Worm (Caenorhabditis elegans): ENCODE data around the gene ruvb-1.

The ruvb-1 gene

DNA sequence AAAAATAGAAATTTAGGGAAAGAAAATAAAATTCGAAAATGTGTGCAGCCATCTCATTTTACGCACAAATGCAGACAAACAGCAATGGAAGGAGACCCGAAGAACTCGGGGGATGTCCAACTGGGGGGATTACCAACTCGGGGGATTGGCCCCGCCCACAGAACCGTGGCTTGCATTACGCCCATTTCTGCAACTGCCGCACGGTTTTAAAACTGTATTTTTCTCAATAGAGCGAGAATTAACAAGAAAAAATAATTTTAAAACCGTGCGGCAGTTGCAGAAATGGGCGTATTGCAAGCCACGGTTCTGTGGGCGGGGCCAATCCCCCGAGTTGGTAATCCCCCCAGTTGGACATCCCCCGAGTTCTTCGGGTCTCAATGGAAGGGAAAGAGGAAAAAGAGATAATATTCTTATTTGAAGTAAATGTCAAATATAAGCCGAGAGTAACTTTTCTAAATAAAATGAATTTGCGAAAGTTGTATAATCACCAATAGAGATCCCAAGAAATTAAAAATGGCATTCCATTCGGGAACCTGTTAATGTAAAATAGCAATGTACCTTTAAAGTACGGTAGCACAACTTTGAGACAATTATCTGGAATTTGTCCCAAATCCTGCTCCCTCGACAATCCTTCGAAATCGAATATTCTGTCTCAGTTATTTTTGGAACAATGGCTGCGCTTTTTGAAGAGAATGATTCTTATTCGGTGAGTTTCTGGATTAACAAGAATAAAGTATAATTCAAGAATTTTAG lies at the start of gene ruvb-1, which contains the start of gene tofu-1 (continued):
- TF ChIP-seq lin-29 (GFP tag; IDR thresholded peaks at IDR 0.05), result 0 out of 2 replicates have a peak, but pooled peaks have one; percentile 38
- TF ChIP-seq spr-1 (tag; optimal IDR thresholded peaks at IDR 0.05), result peak; percentile 56
- TF ChIP-seq mdl-1 (tag; optimal IDR thresholded peaks at IDR 0.05), result peak; percentile 0 to 4
- peak; percentile 64; the same call in 1 of the 2 replicates for TF ChIP-seq mdt-29 (GFP tag; IDR thresholded peaks at IDR 0.05)
- peak; percentile 58 for TF ChIP-seq nhr-102 (tag; optimal IDR thresholded peaks at IDR 0.05)
- TF ChIP-seq D1046.2 (GFP tag; IDR thresholded peaks at IDR 0.05), result 0 out of 2 replicates have a peak, but pooled peaks have one; percentile 27
- TF ChIP-seq hif-1 (tag; optimal IDR thresholded peaks at IDR 0.05), result peak in 1 of 2 experiments; percentile 1

DNA sequence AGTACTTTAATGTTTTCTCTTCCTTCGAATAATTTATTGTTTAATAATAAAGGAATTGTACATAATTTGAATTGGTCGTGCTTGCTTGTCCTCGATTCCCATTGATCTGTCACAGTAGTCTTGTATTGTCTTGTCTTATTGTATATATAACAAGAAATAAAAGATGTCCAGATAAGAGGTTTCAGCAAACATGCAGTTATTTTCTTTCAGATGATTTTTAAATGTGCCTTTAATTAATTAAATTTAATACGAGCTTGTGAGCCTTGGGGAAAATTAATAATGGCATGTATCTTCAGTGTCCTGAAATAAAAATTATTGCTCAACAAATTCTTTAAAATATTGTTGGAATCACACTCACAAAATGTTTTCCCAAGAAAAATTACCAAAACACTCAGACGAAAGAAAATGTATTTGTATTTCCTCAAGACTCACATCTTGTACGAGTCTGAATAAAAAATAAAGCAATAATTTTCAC lies 42.5 kb upstream of the ruvb-1 start:
- no peak for TF ChIP-seq dve-1 (tag; optimal IDR thresholded peaks at IDR 0.05; ENCODE audit: insufficient read depth)
- no peak for TF ChIP-seq cey-2 (tag; optimal IDR thresholded peaks at IDR 0.05; ENCODE audit: borderline replicate concordance, insufficient read depth)
- TF ChIP-seq unc-130 (GFP tag; optimal IDR thresholded peaks at IDR 0.05), result peak; percentile 81
- TF ChIP-seq Y75B8A.6 (GFP tag; IDR thresholded peaks at IDR 0.05), result no peak
- TF ChIP-seq dmd-8 (GFP tag; IDR thresholded peaks at IDR 0.05), result no peak
- TF ChIP-seq pha-4 (GFP tag; IDR thresholded peaks at IDR 0.05), result peak; percentile 45; the same call in 1 of the 2 replicates
- TF ChIP-seq pha-4 (tag; optimal IDR thresholded peaks at IDR 0.05), result no peak
- TF ChIP-seq aly-2 (tag; optimal IDR thresholded peaks at IDR 0.05), result peak; percentile 59
- peak; percentile 52 for TF ChIP-seq F49E8.2 (tag; optimal IDR thresholded peaks at IDR 0.05; ENCODE audit: borderline replicate concordance)
- no peak for TF ChIP-seq daf-12 (tag; optimal IDR thresholded peaks at IDR 0.05)
- TF ChIP-seq hlh-11 (tag; optimal IDR thresholded peaks at IDR 0.05), result no peak
- peak; percentile 2 for TF ChIP-seq gei-8 (GFP tag; optimal IDR thresholded peaks at IDR 0.05)
- peak; percentile 46 for TF ChIP-seq lin-38 (GFP tag; IDR thresholded peaks at IDR 0.05)

DNA sequence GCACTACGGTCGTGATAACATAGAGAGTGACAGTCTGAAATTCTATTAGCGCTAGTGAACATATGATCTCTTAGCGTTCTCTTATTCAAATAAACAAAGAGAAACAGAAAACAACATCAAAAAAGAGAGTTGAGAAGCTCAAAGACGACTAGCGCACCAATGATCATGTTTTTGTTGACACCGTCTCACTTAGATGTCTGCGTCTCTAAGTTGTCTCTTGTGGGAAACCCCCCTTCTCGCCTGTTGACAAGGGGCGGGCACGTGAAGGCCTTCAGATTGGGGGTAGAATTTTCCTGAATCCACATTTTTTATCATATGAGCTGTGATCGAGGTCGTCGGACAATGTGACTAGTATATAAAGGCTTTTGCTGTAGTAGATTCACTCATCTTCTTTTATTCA lies 39.3 kb upstream of the ruvb-1 start:
- TF ChIP-seq R02D3.7 (tag; optimal IDR thresholded peaks at IDR 0.05) (no peak), ama-1 (optimal IDR thresholded peaks at IDR 0.05) (peak; percentile 0), hlh-30 (tag; optimal IDR thresholded peaks at IDR 0.05; ENCODE audit: insufficient read depth) (peak; percentile 87), pha-4 (GFP tag; IDR thresholded peaks at IDR 0.05) (no peak), pha-4 (tag; optimal IDR thresholded peaks at IDR 0.05) (peak; percentile 73), egl-43 (GFP tag; IDR thresholded peaks at IDR 0.05) (no peak), zfp-3 (GFP tag; conservative IDR thresholded peaks at IDR 0.05) (no peak), Y105C5A.15 (GFP tag; IDR thresholded peaks at IDR 0.05) (peak; percentile 48; the same call in 1 of the 2 replicates), F10B5.3 (tag; optimal IDR thresholded peaks at IDR 0.05) (no peak), mdl-1 (tag; optimal IDR thresholded peaks at IDR 0.05) (peak; percentile 84 to 88), nhr-11 (tag; optimal IDR thresholded peaks at IDR 0.05) (peak; percentile 36), lin-38 (GFP tag; IDR thresholded peaks at IDR 0.05) (0 out of 2 replicates have a peak, but pooled peaks have one; percentile 13), rbr-2 (tag; optimal IDR thresholded peaks at IDR 0.05) (peak; percentile 58), daf-16 (GFP tag; optimal IDR thresholded peaks at IDR 0.05) (peak in 1 of 2 experiments; percentile 63), daf-16 (tag; optimal IDR thresholded peaks at IDR 0.05) (peak; percentile 85), dmd-6 (GFP tag; IDR thresholded peaks at IDR 0.05) (peak; percentile 48; the same call in 1 of the 2 replicates), hlh-11 (tag; optimal IDR thresholded peaks at IDR 0.05) (peak; percentile 64), nhr-77 (tag; optimal IDR thresholded peaks at IDR 0.05) (no peak), vab-7 (GFP tag; IDR thresholded peaks at IDR 0.05) (0 out of 2 replicates have a peak, but pooled peaks have one; percentile 20), hif-1 (tag; optimal IDR thresholded peaks at IDR 0.05) (peak in 1 of 2 experiments; percentile 36)

Measured in whole organism, L4 larva.